Fruit fly (Drosophila melanogaster): ENCODE results near the gene RpL36.

RpL36 gene

DNA sequence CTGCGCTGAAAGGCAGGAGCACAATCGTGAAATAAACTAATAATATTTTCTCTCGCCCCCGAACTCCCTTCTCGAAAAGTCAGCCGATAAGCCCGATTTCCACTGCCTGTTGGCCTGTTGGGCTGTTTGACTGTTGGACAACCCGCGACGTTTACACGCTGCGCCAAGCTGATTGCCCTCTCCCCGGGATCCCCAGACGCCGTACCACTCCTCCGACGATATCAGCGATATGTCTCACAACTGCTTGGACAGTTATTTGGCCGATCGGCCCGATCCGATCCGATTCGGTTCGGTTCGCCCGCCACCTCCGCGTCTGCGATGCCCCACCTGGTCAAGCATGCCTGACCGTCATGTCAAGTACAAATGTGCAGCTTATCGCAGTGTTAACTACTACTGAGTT lies 29.6 kb downstream of the RpL36 start:
- TF ChIP-seq insv (optimal IDR thresholded peaks at IDR 0.05) (no peak), Myc (optimal IDR thresholded peaks at IDR 0.05) (no peak), h (optimal IDR thresholded peaks at IDR 0.05) (no peak), ttk (optimal IDR thresholded peaks at IDR 0.05) (no peak), Sin3A (optimal IDR thresholded peaks at IDR 0.05) (no peak), psq (optimal IDR thresholded peaks at IDR 0.05) (no peak)

DNA sequence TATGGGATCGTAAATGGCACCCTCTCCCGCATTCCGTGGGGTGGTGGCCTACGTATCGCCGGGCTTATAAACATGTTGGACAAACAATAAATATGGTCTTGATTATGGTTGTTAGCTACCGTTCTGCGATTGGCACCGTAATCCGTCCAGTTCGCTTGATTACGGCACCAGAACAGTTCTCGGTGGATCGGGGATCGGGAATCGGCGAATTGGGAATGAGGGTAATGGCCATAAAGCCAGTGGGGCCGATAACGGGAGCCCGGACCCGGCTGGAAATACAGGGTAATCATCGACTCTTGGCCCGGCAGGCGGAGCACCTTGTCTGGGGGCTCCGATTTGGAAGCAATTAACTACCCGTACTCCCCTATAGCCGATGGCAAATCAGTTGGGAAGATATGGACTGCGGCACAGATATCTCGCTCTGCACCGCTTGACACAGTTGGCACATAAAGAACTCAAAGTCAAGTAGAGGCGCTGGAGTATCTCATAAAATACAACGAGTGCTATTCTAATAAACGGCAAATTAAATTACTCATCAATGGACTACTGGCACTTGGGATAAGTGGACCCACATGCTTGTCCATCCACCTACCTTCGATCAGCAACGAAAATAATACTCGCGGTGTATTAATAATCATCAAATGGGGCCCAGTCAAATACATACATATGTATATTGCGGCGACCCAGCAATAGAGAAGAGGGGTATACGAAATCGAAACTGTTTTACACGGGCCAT lies 30.8 kb downstream of the RpL36 start:
- TF ChIP-seq ttk (optimal IDR thresholded peaks at IDR 0.05) (no peak), h (optimal IDR thresholded peaks at IDR 0.05) (no peak), Sin3A (optimal IDR thresholded peaks at IDR 0.05) (no peak), Myc (optimal IDR thresholded peaks at IDR 0.05) (no peak), insv (optimal IDR thresholded peaks at IDR 0.05) (no peak), psq (optimal IDR thresholded peaks at IDR 0.05) (no peak)

dm6 chrX:597057-597456 lies 32.2 kb downstream of the RpL36 start:
- TF ChIP-seq insv (optimal IDR thresholded peaks at IDR 0.05) (no peak), psq (optimal IDR thresholded peaks at IDR 0.05) (no peak), ttk (optimal IDR thresholded peaks at IDR 0.05) (no peak), Sin3A (optimal IDR thresholded peaks at IDR 0.05) (no peak), h (optimal IDR thresholded peaks at IDR 0.05) (no peak), Myc (optimal IDR thresholded peaks at IDR 0.05) (no peak)

- no peak for TF ChIP-seq Sin3A (optimal IDR thresholded peaks at IDR 0.05)
- no peak for TF ChIP-seq ttk (optimal IDR thresholded peaks at IDR 0.05)
- no peak for TF ChIP-seq insv (optimal IDR thresholded peaks at IDR 0.05)
- no peak for TF ChIP-seq h (optimal IDR thresholded peaks at IDR 0.05)
- no peak for TF ChIP-seq psq (optimal IDR thresholded peaks at IDR 0.05)
- no peak for TF ChIP-seq Myc (optimal IDR thresholded peaks at IDR 0.05)
Measured at dm6 chrX:592588-593288, 36.5 kb downstream of the RpL36 start.

- no peak for TF ChIP-seq psq (optimal IDR thresholded peaks at IDR 0.05)
- TF ChIP-seq Sin3A (optimal IDR thresholded peaks at IDR 0.05) = no peak
- TF ChIP-seq h (optimal IDR thresholded peaks at IDR 0.05) = no peak
- TF ChIP-seq insv (optimal IDR thresholded peaks at IDR 0.05) = no peak
- TF ChIP-seq ttk (optimal IDR thresholded peaks at IDR 0.05) = no peak
- TF ChIP-seq Myc (optimal IDR thresholded peaks at IDR 0.05) = no peak
Measured at dm6 chrX:590479-590878, 38.8 kb downstream of the RpL36 start.

DNA sequence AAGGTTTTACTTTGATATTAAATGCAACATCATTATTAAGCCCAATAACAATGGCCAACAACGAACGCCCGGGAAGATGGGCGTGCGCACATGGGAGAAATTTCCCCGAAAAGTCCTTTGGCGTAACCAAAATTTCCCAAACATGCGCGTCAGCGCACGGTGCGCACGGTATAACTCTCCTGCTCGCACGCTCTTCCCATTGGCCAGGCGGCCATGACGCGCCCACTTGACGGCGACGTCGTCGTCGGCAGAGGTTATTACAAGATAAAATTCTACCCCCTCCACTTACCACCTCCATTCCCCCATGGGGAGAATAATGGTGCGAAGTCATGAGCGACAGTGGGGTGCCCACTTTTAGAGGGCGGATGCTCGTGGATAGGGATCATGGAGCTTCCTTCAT lies 40.3 kb downstream of the RpL36 start:
- no peak for TF ChIP-seq ttk (optimal IDR thresholded peaks at IDR 0.05)
- TF ChIP-seq psq (optimal IDR thresholded peaks at IDR 0.05) = no peak
- no peak for TF ChIP-seq h (optimal IDR thresholded peaks at IDR 0.05)
- no peak for TF ChIP-seq Sin3A (optimal IDR thresholded peaks at IDR 0.05)

DNA sequence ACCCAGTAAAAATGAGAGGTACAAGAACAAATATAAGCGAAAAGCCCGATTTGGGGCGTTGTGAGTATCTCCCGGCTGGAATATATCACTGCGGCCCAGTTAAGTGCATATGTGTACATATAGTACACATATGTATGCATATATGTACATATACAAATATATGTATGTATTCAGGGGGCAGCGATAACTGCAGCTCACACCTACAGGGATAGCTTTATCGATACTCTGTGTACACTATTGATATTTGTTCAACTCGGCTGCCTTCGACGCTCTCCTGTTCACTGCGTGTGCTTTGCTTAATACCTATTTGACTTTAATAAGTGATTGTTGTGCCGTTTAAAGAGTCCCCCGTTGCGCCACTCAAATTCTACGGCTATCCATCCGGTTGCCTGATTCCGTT lies 47.5 kb downstream of the RpL36 start, which contains the start of gene vnd:
vnd (plus strand) TSS at position 297 of the 400 bp plus-strand sequence.
- TF ChIP-seq Sin3A (optimal IDR thresholded peaks at IDR 0.05) (no peak), Myc (optimal IDR thresholded peaks at IDR 0.05) (no peak), psq (optimal IDR thresholded peaks at IDR 0.05) (no peak), insv (optimal IDR thresholded peaks at IDR 0.05) (no peak), h (optimal IDR thresholded peaks at IDR 0.05) (no peak), ttk (optimal IDR thresholded peaks at IDR 0.05) (no peak)

DNA sequence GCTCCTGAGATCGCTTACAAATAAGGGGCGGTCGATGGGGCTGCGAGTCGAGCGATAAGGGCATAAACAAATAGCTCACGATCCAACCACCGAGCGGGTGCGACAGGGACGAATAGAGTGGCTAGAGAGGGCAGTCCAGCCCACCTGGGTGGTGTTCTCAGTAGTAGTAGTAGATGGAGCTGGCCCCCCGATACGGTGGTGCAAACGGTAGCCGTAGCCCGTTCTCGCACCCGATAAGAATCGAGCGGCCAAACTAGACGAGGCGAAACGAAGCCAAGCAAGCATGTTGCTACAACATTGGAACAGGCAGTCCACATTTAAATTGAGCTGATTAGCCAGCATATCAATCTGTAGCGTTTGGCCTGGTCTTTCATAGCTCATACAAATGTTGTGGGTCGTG lies 48.6 kb downstream of the RpL36 start:
- TF ChIP-seq Myc (optimal IDR thresholded peaks at IDR 0.05) (no peak), Sin3A (optimal IDR thresholded peaks at IDR 0.05) (no peak)

Data from Kc167 (cell line).